Worm (Caenorhabditis elegans): Measurements from ENCODE around the gene C16C8.9.
A peak's percentile ranks its signal among the peaks of the same experiment; 100 is the strongest.

C16C8.9 gene

DNA sequence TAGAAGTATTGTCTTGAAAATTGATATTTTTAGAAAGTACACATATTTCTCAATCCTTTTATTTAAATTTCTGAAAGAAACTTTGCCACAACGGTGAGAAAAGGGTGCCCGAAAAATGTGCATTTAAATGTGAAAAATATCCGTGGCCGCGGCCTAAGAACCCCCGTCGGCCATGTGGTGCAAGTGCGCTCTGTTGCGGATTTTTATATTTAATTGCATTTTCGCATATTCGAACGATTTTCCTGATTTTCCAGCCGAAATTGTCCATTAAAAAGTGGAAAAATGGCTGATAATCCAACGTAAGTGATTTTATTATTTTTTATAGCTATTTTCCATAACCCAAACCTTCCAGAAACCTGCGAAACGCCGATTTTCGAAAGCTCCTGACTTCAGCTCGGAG is 19.2 kb upstream of the C16C8.9 start, which contains the start of gene smu-2 (continued):
- TF ChIP-seq zip-4 (GFP tag; optimal IDR thresholded peaks at IDR 0.05) (no peak), lin-14 (GFP tag; optimal IDR thresholded peaks at IDR 0.05) (no peak), C16A3.4 (tag; optimal IDR thresholded peaks at IDR 0.05) (peak; percentile 56), F16B12.6 (tag; optimal IDR thresholded peaks at IDR 0.05) (peak; percentile 53), jun-1 (tag; optimal IDR thresholded peaks at IDR 0.05) (no peak), snu-23 (GFP tag; optimal IDR thresholded peaks at IDR 0.05) (no peak), swsn-7 (tag; optimal IDR thresholded peaks at IDR 0.05) (no peak), dsc-1 (tag; optimal IDR thresholded peaks at IDR 0.05) (no peak), grh-1 (GFP tag; IDR thresholded peaks at IDR 0.05) (no peak), ceh-88 (GFP tag; IDR thresholded peaks at IDR 0.05) (no peak), lin-13 (GFP tag; optimal IDR thresholded peaks at IDR 0.05) (peak; percentile 28), alr-1 (tag; optimal IDR thresholded peaks at IDR 0.05; ENCODE audit: borderline replicate concordance) (no peak), C34B4.2 (tag; optimal IDR thresholded peaks at IDR 0.05) (no peak), nhr-47 (tag; optimal IDR thresholded peaks at IDR 0.05) (no peak), nhr-90 (tag; optimal IDR thresholded peaks at IDR 0.05; ENCODE audit: poor library complexity) (peak; percentile 68), pax-3 (tag; optimal IDR thresholded peaks at IDR 0.05) (peak; percentile 62), nhr-84 (tag; optimal IDR thresholded peaks at IDR 0.05) (no peak), Y116A8C.19 (tag; optimal IDR thresholded peaks at IDR 0.05; ENCODE audit: borderline replicate concordance) (no peak), blmp-1 (tag; optimal IDR thresholded peaks at IDR 0.05) (no peak), C04F5.9 (tag; optimal IDR thresholded peaks at IDR 0.05) (peak; percentile 67), hlh-17 (GFP tag; optimal IDR thresholded peaks at IDR 0.05; ENCODE audit: borderline replicate concordance) (no peak), nhr-19 (GFP tag; conservative IDR thresholded peaks at IDR 0.05) (peak; percentile 57), fkh-10 (GFP tag; optimal IDR thresholded peaks at IDR 0.05) (peak; percentile 44), ets-5 (GFP tag; IDR thresholded peaks at IDR 0.05) (no peak), rnt-1 (tag; optimal IDR thresholded peaks at IDR 0.05) (peak; percentile 97), isw-1 (GFP tag; IDR thresholded peaks at IDR 0.05) (peak; percentile 68), lsy-2 (tag; optimal IDR thresholded peaks at IDR 0.05) (peak; percentile 69 to 75), unc-30 (tag; optimal IDR thresholded peaks at IDR 0.05) (no peak), efl-3 (GFP tag; optimal IDR thresholded peaks at IDR 0.05) (no peak), nhr-85 (tag) (peak; percentile 83), pqm-1 (tag; optimal IDR thresholded peaks at IDR 0.05) (no peak), fkh-8 (tag; optimal IDR thresholded peaks at IDR 0.05) (peak; percentile 65), lin-39 (tag; optimal IDR thresholded peaks at IDR 0.05) (peak; percentile 1), nhr-237 (tag; optimal IDR thresholded peaks at IDR 0.05) (peak; percentile 39), pag-3 (tag; optimal IDR thresholded peaks at IDR 0.05; ENCODE audit: borderline replicate concordance, insufficient read depth) (no peak), egl-13 (tag; optimal IDR thresholded peaks at IDR 0.05) (peak; percentile 25), aly-2 (tag; optimal IDR thresholded peaks at IDR 0.05) (no peak), efl-1 (optimal IDR thresholded peaks at IDR 0.05) (peak; percentile 71 to 73), efl-1 (GFP tag; optimal IDR thresholded peaks at IDR 0.05 in 1 of 2) (peak; percentile 71 to 96), ceh-90 (tag; optimal IDR thresholded peaks at IDR 0.05) (peak; percentile 84), hpl-2 (GFP tag; optimal IDR thresholded peaks at IDR 0.05) (no peak), ceh-8 (GFP tag; optimal IDR thresholded peaks at IDR 0.05) (no peak), ceh-63 (GFP tag; optimal IDR thresholded peaks at IDR 0.05) (no peak), irx-1 (tag; optimal IDR thresholded peaks at IDR 0.05) (peak; percentile 82), ztf-4 (tag; optimal IDR thresholded peaks at IDR 0.05) (no peak), nhr-20 (tag; optimal IDR thresholded peaks at IDR 0.05) (peak; percentile 56), skn-1 (tag; optimal IDR thresholded peaks at IDR 0.05) (peak; percentile 37), unc-98 (GFP tag; IDR thresholded peaks at IDR 0.05) (peak; percentile 68), vab-15 (tag; optimal IDR thresholded peaks at IDR 0.05) (peak; percentile 68), sptf-1 (tag; optimal IDR thresholded peaks at IDR 0.05) (no peak), elt-2 (tag; optimal IDR thresholded peaks at IDR 0.05) (peak; percentile 48), nhr-28 (tag; optimal IDR thresholded peaks at IDR 0.05) (no peak), ces-1 (GFP tag; optimal IDR thresholded peaks at IDR 0.05) (peak; percentile 70), unc-86 (tag; optimal IDR thresholded peaks at IDR 0.05) (peak; percentile 49)
